Worm (Caenorhabditis elegans): Measurements from ENCODE around the gene C08B6.10.

DNA sequence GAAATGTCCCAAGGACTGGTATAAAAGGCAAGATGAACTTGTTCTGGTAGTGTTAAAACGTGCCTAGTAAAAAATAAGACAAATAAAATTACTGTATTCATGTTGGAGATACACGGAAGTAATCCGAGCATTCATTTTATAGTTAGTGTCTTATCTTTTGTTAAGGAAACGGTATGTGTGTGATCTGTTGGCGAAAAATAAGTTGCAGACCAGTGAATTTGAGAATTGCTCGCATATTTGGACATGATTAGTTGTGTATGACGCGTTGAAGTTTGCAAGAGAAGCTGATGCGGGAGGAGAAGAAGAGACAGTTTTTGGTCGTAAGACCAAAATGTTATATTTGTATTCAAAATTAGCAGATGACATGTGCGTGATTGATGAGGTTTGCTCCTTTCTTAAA lies 23.4 kb upstream of the C08B6.10 start, which contains the start of gene C08B6.14:
- TF ChIP-seq unc-62 (GFP tag; optimal IDR thresholded peaks at IDR 0.05) (no peak), efl-1 (optimal IDR thresholded peaks at IDR 0.05) (no peak), efl-1 (GFP tag; optimal IDR thresholded peaks at IDR 0.05 in 1 of 2) (no peak), ceh-8 (GFP tag; optimal IDR thresholded peaks at IDR 0.05) (no peak), tbx-2 (tag; optimal IDR thresholded peaks at IDR 0.05) (no peak), C04F5.9 (tag; optimal IDR thresholded peaks at IDR 0.05) (no peak), nhr-84 (tag; optimal IDR thresholded peaks at IDR 0.05) (no peak), fkh-10 (GFP tag; optimal IDR thresholded peaks at IDR 0.05) (no peak), zag-1 (tag; optimal IDR thresholded peaks at IDR 0.05) (no peak), elt-3 (tag; optimal IDR thresholded peaks at IDR 0.05) (no peak), swsn-7 (tag; optimal IDR thresholded peaks at IDR 0.05) (no peak), lin-39 (tag; optimal IDR thresholded peaks at IDR 0.05) (no peak), mdl-1 (tag; optimal IDR thresholded peaks at IDR 0.05) (no peak)

All from whole organism, L1 larva.